Worm (Caenorhabditis elegans) whole organism, young adult: ENCODE measurements around the gene Y62H9A.7.

ENCODE experiments used
- B0261.1 ChIP-seq: sonication (generic microtip); optimal IDR thresholded peaks from 2 replicates; lab custom pipeline; 2016; ENCODE audit warnings: mild to moderate bottlenecking, missing genetic modification characterization, moderate library complexity, missing compliant biosample characterization
- B0336.3 ChIP-seq: fragments of 200-800 bp; sonication (Bioruptor generic); IDR thresholded peaks from 2 replicates; pipeline ENCODE4 v1.3.6; 2022; ENCODE audit warnings: missing genetic modification characterization, missing compliant biosample characterization
- F33H1.4 ChIP-seq: fragments of 200-800 bp; sonication (Bioruptor generic); IDR thresholded peaks from 2 replicates; pipeline ENCODE4 v1.3.6; 2022; ENCODE audit warnings: missing genetic modification reagents, missing genetic modification characterization, missing compliant biosample characterization
- F49E8.2 ChIP-seq: sonication (generic microtip); optimal IDR thresholded peaks from 3 replicates; lab custom pipeline; 2017; ENCODE audit warnings: missing genetic modification characterization, mild to moderate bottlenecking, missing compliant biosample characterization, antibody characterized with exemption, moderate library complexity; ENCODE audit not compliant: insufficient read depth
- ama-1 ChIP-seq, 3 experiments: fragments of 150-350 bp in 1 of 3; sonication (generic microtip) in 2 of 3; optimal IDR thresholded peaks; 2 replicates each; lab custom pipeline; 2014 to 2018; ENCODE audit warnings: missing biosample characterization in 2 of 3, missing genetic modification characterization in 2 of 3, missing genetic modification reagents in 2 of 3
- ceh-40 ChIP-seq: fragments of 200-800 bp; sonication (Bioruptor generic); IDR thresholded peaks from 2 replicates; pipeline ENCODE4 v1.3.6; 2022; ENCODE audit warnings: missing genetic modification characterization, missing compliant biosample characterization
- ceh-58 ChIP-seq: fragments of 200-800 bp; sonication (Bioruptor generic); IDR thresholded peaks from 2 replicates; pipeline ENCODE4 v1.3.6; 2022; ENCODE audit warnings: missing genetic modification characterization, missing compliant biosample characterization
- dpl-1 ChIP-seq: fragments of 150-350 bp; optimal IDR thresholded peaks from 2 replicates; lab custom pipeline; 2014; ENCODE audit warnings: missing biosample characterization, missing genetic modification reagents, missing genetic modification characterization
- let-526 ChIP-seq: fragments of 200-800 bp; sonication (Bioruptor generic); IDR thresholded peaks from 2 replicates; pipeline ENCODE4 v1.3.6; 2022; ENCODE audit warnings: missing genetic modification reagents, missing genetic modification characterization, missing compliant biosample characterization
- snpc-4 ChIP-seq, 5 experiments: fragments of 150-350 bp in 1 of 5; sonication (generic microtip) in 4 of 5; optimal IDR thresholded peaks; 2 replicates each; lab custom pipeline; 2014 to 2018; ENCODE audit warnings: missing genetic modification characterization in 5 of 5, missing biosample characterization in 3 of 5, antibody characterized with exemption in 2 of 5, mild to moderate bottlenecking in 2 of 5, missing compliant biosample characterization in 2 of 5, missing genotype in 2 of 5, moderate library complexity in 2 of 5, missing genetic modification reagents in 1 of 5
- ztf-6 ChIP-seq: fragments of 200-800 bp; sonication (Bioruptor generic); IDR thresholded peaks from 2 replicates; pipeline ENCODE4 v1.3.6; 2022; ENCODE audit warnings: missing genetic modification reagents, missing genetic modification characterization, missing compliant biosample characterization

DNA sequence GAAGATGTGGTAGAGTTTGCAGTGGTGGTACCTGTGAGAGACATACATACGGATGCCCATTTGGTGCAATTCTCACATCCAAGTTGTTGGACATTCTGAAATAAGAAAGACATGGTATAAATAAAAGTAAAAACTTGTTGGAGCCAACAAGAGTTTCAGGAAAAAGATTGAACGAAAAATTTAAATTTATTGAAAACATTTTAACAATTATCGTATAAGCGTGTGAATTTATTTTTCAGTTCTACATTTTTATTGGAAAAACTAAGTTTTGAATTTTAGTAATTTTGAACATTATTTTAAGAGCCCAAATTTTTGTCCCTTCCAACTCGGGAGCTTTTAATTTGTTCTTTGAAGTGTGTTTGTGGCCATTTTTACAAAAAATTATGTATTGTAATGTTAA lies 30.6 kb downstream of the Y62H9A.7 start, which contains the start of gene F54F7.8:
- TF ChIP-seq B0261.1 (tag; lab: Kevin White, UChicago) (no peak), ztf-6 (GFP tag; lab: Robert Waterston, UW) (no peak), F49E8.2 (no peak), let-526 (GFP tag; lab: Robert Waterston, UW) (no peak), ceh-58 (GFP tag; lab: Robert Waterston, UW) (no peak), snpc-4 (GFP tag; optimal IDR thresholded peaks at IDR 0.05; lab: Kevin White, UChicago) (no peak), snpc-4 (tag; optimal IDR thresholded peaks at IDR 0.05; lab: Kevin White, UChicago) (no peak), B0336.3 (GFP tag; lab: Robert Waterston, UW) (no peak), F33H1.4 (GFP tag; lab: Robert Waterston, UW) (no peak), dpl-1 (no peak), ceh-40 (GFP tag; lab: Robert Waterston, UW) (no peak), ama-1 (optimal IDR thresholded peaks at IDR 0.05; lab: Kevin White, UChicago) (no peak), ama-1 (GFP tag; optimal IDR thresholded peaks at IDR 0.05; lab: Kevin White, UChicago) (no peak)
